Worm (Caenorhabditis elegans) whole organism, L1 larva: Measurements from ENCODE around the gene R08C7.12.

ENCODE experiments used
- C34B4.2 ChIP-seq: sonication (generic microtip); optimal IDR thresholded peaks from 2 replicates; lab custom pipeline; 2017; ENCODE audit warnings: mild to moderate bottlenecking, missing genetic modification characterization, missing compliant biosample characterization
- Y116A8C.19 ChIP-seq: sonication (generic microtip); optimal IDR thresholded peaks from 2 replicates; lab custom pipeline; 2016; ENCODE audit warnings: missing compliant biosample characterization, missing genetic modification characterization, borderline replicate concordance
- aha-1 ChIP-seq: fragments of 150-350 bp; optimal IDR thresholded peaks from 2 replicates; lab custom pipeline; 2014; ENCODE audit warnings: missing biosample characterization, missing genetic modification characterization
- aly-2 ChIP-seq: fragments of 150-350 bp; optimal IDR thresholded peaks from 2 replicates; lab custom pipeline; 2014; ENCODE audit warnings: missing biosample characterization, missing genetic modification characterization
- ama-1 ChIP-seq: fragments of 150-350 bp; optimal IDR thresholded peaks from 2 replicates; lab custom pipeline; 2014
- blmp-1 ChIP-seq: fragments of 150-350 bp; optimal IDR thresholded peaks from 2 replicates; lab custom pipeline; 2014; ENCODE audit warnings: missing biosample characterization, missing genetic modification characterization
- ceh-63 ChIP-seq: fragments of 200-800 bp; sonication (Bioruptor generic); optimal IDR thresholded peaks from 2 replicates; lab custom pipeline; 2018; ENCODE audit warnings: mild to moderate bottlenecking, missing genetic modification characterization, missing compliant biosample characterization
- ceh-90 ChIP-seq: sonication (generic microtip); optimal IDR thresholded peaks from 2 replicates; lab custom pipeline; 2016; ENCODE audit warnings: missing genetic modification characterization, missing compliant biosample characterization
- ces-1 ChIP-seq: fragments of 150-350 bp; optimal IDR thresholded peaks from 2 replicates; lab custom pipeline; 2014; ENCODE audit warnings: missing biosample characterization, missing genetic modification reagents, missing genetic modification characterization
- dpl-1 ChIP-seq, 3 experiments: fragments of 150-350 bp in 2 of 3; sonication (generic microtip) in 1 of 3; optimal IDR thresholded peaks; 2 replicates each; lab custom pipeline; 2014 to 2017; ENCODE audit warnings: missing biosample characterization in 3 of 3, missing genetic modification characterization in 3 of 3, missing genetic modification reagents in 3 of 3
- efl-1 ChIP-seq, 4 experiments: fragments of 150-350 bp; optimal IDR thresholded peaks in 3 of 4; peaks in 1 of 4; 1 replicate in 1 of 4; 2 replicates in 3 of 4; lab custom pipeline; 2014; ENCODE audit warnings: missing biosample characterization in 2 of 4, missing genetic modification characterization in 2 of 4, missing genetic modification reagents in 2 of 4
- efl-3 ChIP-seq: fragments of 200-800 bp; sonication (Bioruptor generic); optimal IDR thresholded peaks from 2 replicates; lab custom pipeline; 2018; ENCODE audit warnings: mild to moderate bottlenecking, missing genetic modification characterization, missing compliant biosample characterization
- egl-13 ChIP-seq: sonication (generic microtip); optimal IDR thresholded peaks from 2 replicates; lab custom pipeline; 2016; ENCODE audit warnings: missing genotype, missing genetic modification reagents, missing genetic modification characterization, missing compliant biosample characterization
- egl-27 ChIP-seq, 2 experiments: fragments of 150-350 bp in 1 of 2; sonication (generic microtip); optimal IDR thresholded peaks; 3 replicates each; lab custom pipeline; 2017 to 2018; ENCODE audit warnings: missing biosample characterization in 2 of 2, missing genetic modification characterization in 2 of 2, missing genetic modification reagents in 2 of 2
- elt-2 ChIP-seq: sonication (generic microtip); optimal IDR thresholded peaks from 2 replicates; lab custom pipeline; 2016; ENCODE audit warnings: missing genetic modification characterization, mild to moderate bottlenecking, inconsistent platforms, missing compliant biosample characterization, missing genetic modification reagents
- elt-3 ChIP-seq, 6 experiments: fragments of 150-350 bp in 1 of 6; sonication (generic microtip); optimal IDR thresholded peaks; 2 replicates each; lab custom pipeline; 2017 to 2018; ENCODE audit warnings: missing biosample characterization in 6 of 6, missing genetic modification characterization in 6 of 6, inconsistent platforms in 1 of 6
- fkh-10 ChIP-seq: sonication (generic microtip); optimal IDR thresholded peaks from 2 replicates; lab custom pipeline; 2017; ENCODE audit warnings: missing biosample characterization, missing genetic modification reagents, missing genetic modification characterization
- fkh-8 ChIP-seq: sonication (generic microtip); optimal IDR thresholded peaks from 2 replicates; lab custom pipeline; 2016; ENCODE audit warnings: mild to moderate bottlenecking, missing genetic modification characterization, missing compliant biosample characterization
- fos-1 ChIP-seq: fragments of 150-350 bp; optimal IDR thresholded peaks from 2 replicates; lab custom pipeline; 2014; ENCODE audit warnings: missing biosample characterization, missing genetic modification characterization
- hlh-17 ChIP-seq: fragments of 200-800 bp; sonication (Bioruptor generic); optimal IDR thresholded peaks from 2 replicates; lab custom pipeline; 2018; ENCODE audit warnings: missing genetic modification characterization, mild to moderate bottlenecking, missing compliant biosample characterization, moderate library complexity, borderline replicate concordance
- hlh-4 ChIP-seq: sonication (generic microtip); optimal IDR thresholded peaks from 2 replicates; lab custom pipeline; 2016; ENCODE audit warnings: mild to moderate bottlenecking, missing genetic modification characterization, missing compliant biosample characterization
- irx-1 ChIP-seq: sonication (generic microtip); optimal IDR thresholded peaks from 2 replicates; lab custom pipeline; 2016; ENCODE audit warnings: missing genetic modification characterization, missing compliant biosample characterization
- lin-15B ChIP-seq: fragments of 150-350 bp; sonication (generic microtip); optimal IDR thresholded peaks from 3 replicates; lab custom pipeline; 2014; ENCODE audit warnings: missing biosample characterization, missing genetic modification characterization
- lin-35 ChIP-seq, 2 experiments: fragments of 150-350 bp; optimal IDR thresholded peaks; 2 replicates each; lab custom pipeline; 2014; ENCODE audit warnings: missing biosample characterization in 2 of 2, missing genetic modification characterization in 2 of 2, missing genetic modification reagents in 2 of 2
- lsy-2 ChIP-seq, 2 experiments: fragments of 150-350 bp; optimal IDR thresholded peaks; 2 replicates each; lab custom pipeline; 2014; ENCODE audit warnings: missing biosample characterization in 2 of 2, missing genetic modification characterization in 2 of 2
- mab-9 ChIP-seq: fragments of 200-800 bp; sonication (Bioruptor generic); IDR thresholded peaks from 2 replicates; pipeline ENCODE4 v1.3.6; 2022; ENCODE audit warnings: missing genetic modification reagents, missing genetic modification characterization, missing compliant biosample characterization
- mdl-1 ChIP-seq, 2 experiments: fragments of 150-350 bp; optimal IDR thresholded peaks; 2 replicates each; lab custom pipeline; 2014 to 2017; ENCODE audit warnings: missing biosample characterization in 2 of 2, missing genetic modification characterization in 2 of 2, inconsistent platforms in 1 of 2
- mef-2 ChIP-seq: fragments of 150-350 bp; optimal IDR thresholded peaks from 2 replicates; lab custom pipeline; 2014; ENCODE audit warnings: missing biosample characterization, missing genetic modification characterization
- mep-1 ChIP-seq: fragments of 150-350 bp; optimal IDR thresholded peaks from 2 replicates; lab custom pipeline; 2014; ENCODE audit warnings: missing biosample characterization, missing genetic modification characterization
- nhr-11 ChIP-seq: fragments of 150-350 bp; optimal IDR thresholded peaks from 2 replicates; lab custom pipeline; 2014; ENCODE audit warnings: missing biosample characterization, missing genetic modification characterization
- nhr-19 ChIP-seq: fragments of 200-800 bp; sonication (Bioruptor generic); conservative IDR thresholded peaks from 2 replicates; pipeline ENCODE4 v1.3.6; 2022; ENCODE audit warnings: missing genetic modification characterization, missing compliant biosample characterization
- nhr-20 ChIP-seq: sonication (generic microtip); optimal IDR thresholded peaks from 2 replicates; lab custom pipeline; 2016; ENCODE audit warnings: mild to moderate bottlenecking, missing genetic modification characterization, missing compliant biosample characterization
- nhr-237 ChIP-seq: fragments of 150-350 bp; optimal IDR thresholded peaks from 2 replicates; lab custom pipeline; 2014; ENCODE audit warnings: missing biosample characterization, missing genetic modification characterization
- nhr-47 ChIP-seq: sonication (generic microtip); optimal IDR thresholded peaks from 2 replicates; lab custom pipeline; 2016; ENCODE audit warnings: mild to moderate bottlenecking, missing genetic modification characterization, moderate library complexity, missing compliant biosample characterization
- nhr-76 ChIP-seq: sonication (generic microtip); optimal IDR thresholded peaks from 2 replicates; lab custom pipeline; 2017; ENCODE audit warnings: missing biosample characterization, missing genetic modification characterization
- nhr-90 ChIP-seq: sonication (generic microtip); optimal IDR thresholded peaks from 2 replicates; lab custom pipeline; 2016; ENCODE audit warnings: mild to moderate bottlenecking, missing genetic modification characterization, missing compliant biosample characterization; ENCODE audit not compliant: poor library complexity
- pqm-1 ChIP-seq: sonication (generic microtip); optimal IDR thresholded peaks from 3 replicates; lab custom pipeline; 2017; ENCODE audit warnings: missing biosample characterization, missing genetic modification characterization
- rnt-1 ChIP-seq: sonication (generic microtip); optimal IDR thresholded peaks from 2 replicates; lab custom pipeline; 2016; ENCODE audit warnings: mild to moderate bottlenecking, missing genetic modification characterization, moderate library complexity, missing compliant biosample characterization
- skn-1 ChIP-seq: fragments of 150-350 bp; optimal IDR thresholded peaks from 2 replicates; lab custom pipeline; 2014; ENCODE audit warnings: missing biosample characterization, missing genetic modification characterization
- snpc-4 ChIP-seq: fragments of 150-350 bp; optimal IDR thresholded peaks from 2 replicates; lab custom pipeline; 2014; ENCODE audit warnings: missing biosample characterization, missing genetic modification characterization
- snu-23 ChIP-seq: sonication (generic microtip); optimal IDR thresholded peaks from 2 replicates; lab custom pipeline; 2016; ENCODE audit warnings: missing genetic modification characterization, missing compliant biosample characterization
- sox-4 ChIP-seq: sonication (generic microtip); optimal IDR thresholded peaks from 2 replicates; lab custom pipeline; 2016; ENCODE audit warnings: missing genetic modification characterization, missing compliant biosample characterization
- sptf-1 ChIP-seq: fragments of 150-350 bp; optimal IDR thresholded peaks from 2 replicates; lab custom pipeline; 2014; ENCODE audit warnings: missing biosample characterization, missing genetic modification characterization
- sup-37 ChIP-seq: fragments of 200-800 bp; sonication (Bioruptor generic); optimal IDR thresholded peaks from 2 replicates; lab custom pipeline; 2018; ENCODE audit warnings: mild to moderate bottlenecking, missing genetic modification characterization, missing compliant biosample characterization
- swsn-7 ChIP-seq: sonication (generic microtip); optimal IDR thresholded peaks from 2 replicates; lab custom pipeline; 2016; ENCODE audit warnings: missing genetic modification characterization, missing compliant biosample characterization
- unc-130 ChIP-seq: fragments of 150-350 bp; optimal IDR thresholded peaks from 2 replicates; lab custom pipeline; 2017; ENCODE audit warnings: missing biosample characterization, missing genetic modification characterization, inconsistent platforms
- unc-30 ChIP-seq: sonication (generic microtip); optimal IDR thresholded peaks from 2 replicates; lab custom pipeline; 2017; ENCODE audit warnings: missing biosample characterization, missing genetic modification characterization
- unc-86 ChIP-seq: sonication (generic microtip); optimal IDR thresholded peaks from 2 replicates; lab custom pipeline; 2016; ENCODE audit warnings: missing genetic modification characterization, missing compliant biosample characterization
- vab-15 ChIP-seq: sonication (generic microtip); optimal IDR thresholded peaks from 2 replicates; lab custom pipeline; 2017; ENCODE audit warnings: missing genotype, mild to moderate bottlenecking, missing genetic modification characterization, missing compliant biosample characterization
- xbp-1 ChIP-seq: sonication (generic microtip); optimal IDR thresholded peaks from 2 replicates; lab custom pipeline; 2016; ENCODE audit warnings: missing genetic modification characterization, missing compliant biosample characterization
- zip-4 ChIP-seq: fragments of 200-800 bp; sonication (Bioruptor generic); optimal IDR thresholded peaks from 2 replicates; lab custom pipeline; 2018; ENCODE audit warnings: mild to moderate bottlenecking, missing genetic modification characterization, moderate library complexity, missing compliant biosample characterization
- ztf-11 ChIP-seq, 2 experiments: sonication (generic microtip); optimal IDR thresholded peaks; 2 replicates each; lab custom pipeline; 2016 to 2017; ENCODE audit warnings: missing genetic modification characterization in 2 of 2, missing biosample characterization in 1 of 2, missing compliant biosample characterization in 1 of 2

Gene R08C7.12

DNA sequence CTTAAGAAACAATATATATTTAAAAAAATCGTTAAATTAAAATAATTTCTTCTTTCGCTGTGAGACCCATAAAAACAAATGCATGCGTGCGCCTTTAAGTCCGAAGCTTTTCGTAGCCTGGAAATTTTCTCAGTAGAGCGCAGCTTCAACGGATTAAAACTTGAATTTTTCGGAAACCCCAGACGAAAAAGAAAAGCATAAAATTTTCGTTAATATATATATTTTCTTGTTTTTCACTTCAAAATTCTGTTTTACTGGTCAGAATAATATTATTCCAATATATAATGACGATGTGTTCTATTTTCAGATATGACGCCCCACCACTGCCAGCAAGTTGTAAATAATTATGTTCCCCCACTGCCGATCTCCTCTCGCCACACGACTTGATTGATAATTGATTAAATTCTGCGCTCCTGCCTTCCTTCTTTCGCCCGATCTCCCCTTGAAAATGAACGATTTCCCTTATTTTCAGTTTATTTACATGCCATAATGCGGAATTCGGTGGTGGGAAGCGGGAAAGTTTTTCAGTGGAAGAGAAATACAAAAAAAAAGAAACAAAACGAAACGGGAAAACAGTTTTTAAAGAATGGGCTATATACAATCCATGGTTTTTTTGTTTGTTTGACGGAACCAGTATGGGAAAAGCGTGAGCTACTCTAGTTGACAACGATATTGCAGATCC, 18.6 kb downstream of the R08C7.12 start (continued):
- TF ChIP-seq rnt-1 (tag; lab: Kevin White, UChicago) (no peak), ceh-90 (no peak), sox-4 (tag; lab: Kevin White, UChicago) (no peak), snpc-4 (no peak), vab-15 (no peak), fkh-8 (peak; percentile 24), mab-9 (GFP tag; lab: Robert Waterston, UW) (no peak), mef-2 (no peak), efl-3 (no peak), efl-1 (optimal IDR thresholded peaks at IDR 0.05; lab: Kevin White, UChicago) (peak in 1 of 2 experiments; percentile 17), efl-1 (GFP tag; optimal IDR thresholded peaks at IDR 0.05 in 1 of 2; lab: Kevin White, UChicago) (peak in 1 of 2 experiments; percentile 91), swsn-7 (peak; percentile 19), ces-1 (GFP tag; lab: Kevin White, UChicago) (no peak), hlh-4 (tag; lab: Kevin White, UChicago) (no peak), nhr-76 (tag; lab: Kevin White, UChicago) (no peak), unc-86 (tag; lab: Kevin White, UChicago) (no peak), nhr-11 (tag; lab: Kevin White, UChicago) (no peak), mep-1 (no peak), aly-2 (no peak), fos-1 (tag; lab: Kevin White, UChicago) (no peak), Y116A8C.19 (tag; lab: Kevin White, UChicago) (no peak), nhr-47 (tag; lab: Kevin White, UChicago) (peak; percentile 33), nhr-19 (GFP tag; lab: Robert Waterston, UW) (peak; percentile 29), unc-130 (no peak), nhr-20 (tag; lab: Kevin White, UChicago) (peak; percentile 20), lin-15B (no peak), irx-1 (tag; lab: Kevin White, UChicago) (no peak), elt-3 (tag; optimal IDR thresholded peaks at IDR 0.05; lab: Kevin White, UChicago) (no peak), unc-30 (tag; lab: Kevin White, UChicago) (no peak), C34B4.2 (tag; lab: Kevin White, UChicago) (no peak), aha-1 (tag; lab: Kevin White, UChicago) (no peak), ceh-63 (GFP tag; lab: Kevin White, UChicago) (no peak), hlh-17 (no peak), lsy-2 (tag; optimal IDR thresholded peaks at IDR 0.05; lab: Kevin White, UChicago) (no peak), fkh-10 (GFP tag; lab: Kevin White, UChicago) (no peak), blmp-1 (tag; lab: Kevin White, UChicago) (no peak), zip-4 (no peak), elt-2 (peak; percentile 30), nhr-90 (tag; lab: Kevin White, UChicago) (peak; percentile 56), mdl-1 (tag; optimal IDR thresholded peaks at IDR 0.05; lab: Kevin White, UChicago) (no peak), ztf-11 (tag; optimal IDR thresholded peaks at IDR 0.05; lab: Kevin White, UChicago) (peak in 1 of 2 experiments; percentile 11), egl-27 (tag; optimal IDR thresholded peaks at IDR 0.05; lab: Kevin White, UChicago) (no peak), sptf-1 (tag; lab: Kevin White, UChicago) (no peak), lin-35 (GFP tag; optimal IDR thresholded peaks at IDR 0.05; lab: Kevin White, UChicago) (peak in 1 of 2 experiments; percentile 27), sup-37 (GFP tag; lab: Kevin White, UChicago) (peak; percentile 42), nhr-237 (tag; lab: Kevin White, UChicago) (no peak), dpl-1 (GFP tag; optimal IDR thresholded peaks at IDR 0.05; lab: Kevin White, UChicago) (no peak), ama-1 (lab: Kevin White, UChicago) (peak; percentile 95), skn-1 (tag; lab: Kevin White, UChicago) (no peak), xbp-1 (tag; lab: Kevin White, UChicago) (no peak), snu-23 (GFP tag; lab: Kevin White, UChicago) (peak; percentile 46), egl-13 (tag; lab: Kevin White, UChicago) (no peak), pqm-1 (tag; lab: Kevin White, UChicago) (no peak)
